Worm (Caenorhabditis elegans): Measurements from ENCODE around the gene srv-16.

srv-16 gene

ce11 chrIV:15931176-15931575 lies 2.5 kb downstream of the srv-16 start:
- TF ChIP-seq nhr-47 (tag; optimal IDR thresholded peaks at IDR 0.05) (peak; percentile 19), unc-130 (tag; optimal IDR thresholded peaks at IDR 0.05) (no peak), lin-35 (GFP tag; optimal IDR thresholded peaks at IDR 0.05) (peak; percentile 25 to 55), nhr-77 (tag; optimal IDR thresholded peaks at IDR 0.05) (peak; percentile 17), nhr-90 (tag; optimal IDR thresholded peaks at IDR 0.05; ENCODE audit: poor library complexity) (peak; percentile 17), Y116A8C.19 (tag; optimal IDR thresholded peaks at IDR 0.05; ENCODE audit: borderline replicate concordance) (no peak), efl-1 (optimal IDR thresholded peaks at IDR 0.05) (peak in 1 of 2 experiments; percentile 39), efl-1 (GFP tag; optimal IDR thresholded peaks at IDR 0.05 in 1 of 2) (peak in 1 of 2 experiments; percentile 88), lsy-2 (tag; optimal IDR thresholded peaks at IDR 0.05) (peak in 1 of 2 experiments; percentile 36), nhr-20 (tag; optimal IDR thresholded peaks at IDR 0.05) (peak; percentile 5), ceh-63 (GFP tag; optimal IDR thresholded peaks at IDR 0.05) (no peak), C16A3.4 (tag; optimal IDR thresholded peaks at IDR 0.05) (peak; percentile 33), snpc-4 (tag; optimal IDR thresholded peaks at IDR 0.05) (no peak), tlp-1 (tag; optimal IDR thresholded peaks at IDR 0.05) (no peak), mdl-1 (tag; optimal IDR thresholded peaks at IDR 0.05) (peak in 1 of 2 experiments; percentile 37), fos-1 (tag; optimal IDR thresholded peaks at IDR 0.05) (no peak), snu-23 (GFP tag; optimal IDR thresholded peaks at IDR 0.05) (peak; percentile 45), nhr-19 (GFP tag; conservative IDR thresholded peaks at IDR 0.05) (peak; percentile 51), elt-2 (tag; optimal IDR thresholded peaks at IDR 0.05) (peak; percentile 12), elt-3 (tag; optimal IDR thresholded peaks at IDR 0.05) (peak in 1 of 6 experiments; percentile 3), rnt-1 (tag; optimal IDR thresholded peaks at IDR 0.05) (peak; percentile 54), ceh-82 (tag; optimal IDR thresholded peaks at IDR 0.05) (peak in 2 of 3 experiments; percentile 22 to 46), nhr-71 (tag; optimal IDR thresholded peaks at IDR 0.05) (peak; percentile 11)

ce11 chrIV:15930694-15931093 lies 3.0 kb downstream of the srv-16 start:
- no peak for TF ChIP-seq isw-1 (GFP tag; IDR thresholded peaks at IDR 0.05)
- TF ChIP-seq ceh-63 (GFP tag; optimal IDR thresholded peaks at IDR 0.05), result no peak
- TF ChIP-seq mdl-1 (tag; optimal IDR thresholded peaks at IDR 0.05), result no peak
- no peak for TF ChIP-seq nhr-12 (tag; optimal IDR thresholded peaks at IDR 0.05)
- no peak for TF ChIP-seq swsn-7 (tag; optimal IDR thresholded peaks at IDR 0.05)
- TF ChIP-seq fkh-8 (tag; optimal IDR thresholded peaks at IDR 0.05), result no peak
- TF ChIP-seq zip-4 (GFP tag; optimal IDR thresholded peaks at IDR 0.05), result no peak
- no peak for TF ChIP-seq nhr-47 (tag; optimal IDR thresholded peaks at IDR 0.05)
- no peak for TF ChIP-seq aha-1 (tag; optimal IDR thresholded peaks at IDR 0.05)
- no peak for TF ChIP-seq tbx-2 (tag; optimal IDR thresholded peaks at IDR 0.05)

- TF ChIP-seq pax-3 (tag; optimal IDR thresholded peaks at IDR 0.05) (no peak), unc-86 (tag; optimal IDR thresholded peaks at IDR 0.05) (no peak), zip-4 (GFP tag; optimal IDR thresholded peaks at IDR 0.05) (no peak), ztf-11 (tag; optimal IDR thresholded peaks at IDR 0.05) (no peak), nhr-85 (tag) (no peak), mef-2 (tag; optimal IDR thresholded peaks at IDR 0.05) (no peak), nhr-76 (tag; optimal IDR thresholded peaks at IDR 0.05) (no peak), lin-35 (GFP tag; optimal IDR thresholded peaks at IDR 0.05) (no peak), mab-9 (GFP tag; IDR thresholded peaks at IDR 0.05) (no peak), efl-3 (GFP tag; optimal IDR thresholded peaks at IDR 0.05) (no peak), ets-5 (GFP tag; IDR thresholded peaks at IDR 0.05) (no peak), unc-62 (GFP tag; optimal IDR thresholded peaks at IDR 0.05) (no peak), fkh-4 (tag; optimal IDR thresholded peaks at IDR 0.05; ENCODE audit: borderline replicate concordance) (no peak), nhr-12 (tag; optimal IDR thresholded peaks at IDR 0.05) (no peak), lin-39 (tag; optimal IDR thresholded peaks at IDR 0.05) (no peak), sup-37 (GFP tag; optimal IDR thresholded peaks at IDR 0.05) (no peak), nhr-77 (tag; optimal IDR thresholded peaks at IDR 0.05) (no peak), swsn-7 (tag; optimal IDR thresholded peaks at IDR 0.05) (no peak), C04F5.9 (tag; optimal IDR thresholded peaks at IDR 0.05) (no peak), elt-3 (tag; optimal IDR thresholded peaks at IDR 0.05) (no peak)
These were observed 3.4 kb downstream of the srv-16 start, which contains the start of gene Y105C5B.9 for ce11 chrIV:15930281-15930680. Y105C5B.9 (plus strand) TSS chrIV:15930581.

Measured in whole organism, L1 larva.